Worm (Caenorhabditis elegans) whole organism, L4 larva: ENCODE measurements around the gene R11E3.1.

Experiments
- F44E2.7 ChIP-seq: fragments of 200-800 bp; sonication (Bioruptor generic); IDR thresholded peaks from 2 replicates; pipeline ENCODE4 v2.1.2; 2022; ENCODE audit warnings: missing genetic modification characterization, missing compliant biosample characterization
- R02D3.7 ChIP-seq: fragments of 150-350 bp; sonication (generic microtip); optimal IDR thresholded peaks from 3 replicates; lab custom pipeline; 2014; ENCODE audit warnings: missing biosample characterization, missing genetic modification characterization
- T26A8.4 ChIP-seq: fragments of 200-800 bp; sonication (Bioruptor generic); IDR thresholded peaks from 2 replicates; pipeline ENCODE4 v1.3.6; 2022; ENCODE audit warnings: missing genetic modification characterization, missing compliant biosample characterization
- Y48G9A.11 ChIP-seq: fragments of 200-800 bp; sonication (Bioruptor generic); IDR thresholded peaks from 2 replicates; pipeline ENCODE4 v1.3.6; 2022; ENCODE audit warnings: missing genetic modification reagents, missing genetic modification characterization, missing compliant biosample characterization
- ZK337.2 ChIP-seq: fragments of 200-800 bp; sonication (Bioruptor generic); IDR thresholded peaks from 2 replicates; pipeline ENCODE4 v1.3.6; 2022; ENCODE audit warnings: missing genetic modification reagents, missing genetic modification characterization, missing compliant biosample characterization
- ZK546.5 ChIP-seq, 2 experiments: sonication (generic microtip); optimal IDR thresholded peaks; 2 replicates each; lab custom pipeline; 2017; ENCODE audit warnings: missing biosample characterization in 2 of 2, missing genetic modification characterization in 2 of 2
- aly-2 ChIP-seq: sonication (generic microtip); optimal IDR thresholded peaks from 2 replicates; lab custom pipeline; 2018; ENCODE audit warnings: missing biosample characterization, missing genetic modification characterization
- attf-4 ChIP-seq: sonication (generic microtip); optimal IDR thresholded peaks from 3 replicates; lab custom pipeline; 2017; ENCODE audit warnings: missing biosample characterization, missing genetic modification characterization
- ceh-32 ChIP-seq: sonication (generic microtip); optimal IDR thresholded peaks from 2 replicates; lab custom pipeline; 2016; ENCODE audit warnings: mild to moderate bottlenecking, missing genetic modification characterization, missing compliant biosample characterization; ENCODE audit not compliant: poor library complexity
- ceh-62 ChIP-seq: sonication (generic microtip); optimal IDR thresholded peaks from 2 replicates; lab custom pipeline; 2017; ENCODE audit warnings: missing biosample characterization, missing genetic modification characterization
- ceh-82 ChIP-seq: sonication (generic microtip); optimal IDR thresholded peaks from 2 replicates; lab custom pipeline; 2017; ENCODE audit warnings: missing biosample characterization, missing genetic modification characterization
- ces-1 ChIP-seq: fragments of 150-350 bp; sonication (generic microtip); optimal IDR thresholded peaks from 4 replicates; lab custom pipeline; 2014; ENCODE audit warnings: missing biosample characterization, missing genetic modification reagents, missing genetic modification characterization
- daf-19 ChIP-seq: fragments of 200-800 bp; sonication (Bioruptor generic); conservative IDR thresholded peaks from 2 replicates; pipeline ENCODE4 v1.3.6; 2022; ENCODE audit warnings: missing genetic modification characterization, missing compliant biosample characterization
- daf-8 ChIP-seq: fragments of 200-800 bp; sonication (Bioruptor generic); IDR thresholded peaks from 2 replicates; pipeline ENCODE4 v1.3.6; 2022; ENCODE audit warnings: missing genetic modification characterization, missing compliant biosample characterization
- dve-1 ChIP-seq: sonication (generic microtip); optimal IDR thresholded peaks from 2 replicates; lab custom pipeline; 2017; ENCODE audit warnings: antibody characterized with exemption, mild to moderate bottlenecking, missing genetic modification characterization, missing compliant biosample characterization; ENCODE audit not compliant: insufficient read depth
- egl-43 ChIP-seq: fragments of 200-800 bp; sonication (Bioruptor generic); IDR thresholded peaks from 2 replicates; pipeline ENCODE4 v1.3.6; 2022; ENCODE audit warnings: missing genetic modification reagents, missing genetic modification characterization, missing compliant biosample characterization
- hif-1 ChIP-seq, 2 experiments: sonication (generic microtip); optimal IDR thresholded peaks; 2 replicates each; lab custom pipeline; 2016 to 2017; ENCODE audit warnings: missing compliant biosample characterization in 2 of 2, missing genetic modification characterization in 2 of 2, missing genetic modification reagents in 2 of 2, missing genotype in 2 of 2, mild to moderate bottlenecking in 1 of 2
- lin-13 ChIP-seq: fragments of 150-350 bp; optimal IDR thresholded peaks from 2 replicates; lab custom pipeline; 2014; ENCODE audit warnings: missing biosample characterization, missing genetic modification reagents, missing genetic modification characterization
- lin-38 ChIP-seq: fragments of 200-800 bp; sonication (Bioruptor generic); IDR thresholded peaks from 2 replicates; pipeline ENCODE4 v1.3.6; 2022; ENCODE audit warnings: missing genetic modification reagents, missing genetic modification characterization, missing compliant biosample characterization
- madf-5 ChIP-seq, 2 experiments: fragments of 200-800 bp; sonication (Bioruptor generic); IDR thresholded peaks; 2 replicates each; pipeline ENCODE4 v1.3.6; 2022; ENCODE audit warnings: missing compliant biosample characterization in 2 of 2, missing genetic modification characterization in 2 of 2
- mdt-29 ChIP-seq: fragments of 200-800 bp; sonication (Bioruptor generic); IDR thresholded peaks from 2 replicates; pipeline ENCODE4 v1.3.6; 2022; ENCODE audit warnings: missing genetic modification reagents, missing genetic modification characterization, missing compliant biosample characterization
- mes-2 ChIP-seq: sonication (generic microtip); optimal IDR thresholded peaks from 2 replicates; lab custom pipeline; 2016; ENCODE audit warnings: missing genotype, mild to moderate bottlenecking, missing genetic modification characterization, missing compliant biosample characterization; ENCODE audit not compliant: poor library complexity, severe bottlenecking
- mxl-3 ChIP-seq: fragments of 200-800 bp; sonication (Bioruptor generic); optimal IDR thresholded peaks from 2 replicates; lab custom pipeline; 2018; ENCODE audit warnings: mild to moderate bottlenecking, missing genetic modification characterization, missing compliant biosample characterization
- nhr-25 ChIP-seq: sonication (generic microtip); optimal IDR thresholded peaks from 2 replicates; lab custom pipeline; 2017; ENCODE audit warnings: missing genetic modification characterization, mild to moderate bottlenecking, missing compliant biosample characterization, antibody characterized with exemption, moderate library complexity, borderline replicate concordance; ENCODE audit not compliant: insufficient read depth
- nhr-41 ChIP-seq: fragments of 200-800 bp; sonication (Bioruptor generic); IDR thresholded peaks from 2 replicates; pipeline ENCODE4 v1.3.6; 2022; ENCODE audit warnings: missing genetic modification reagents, missing genetic modification characterization, missing compliant biosample characterization
- nhr-48 ChIP-seq: sonication (generic microtip); optimal IDR thresholded peaks from 2 replicates; lab custom pipeline; 2016; ENCODE audit warnings: mild to moderate bottlenecking, missing genetic modification characterization, missing compliant biosample characterization
- nhr-6 ChIP-seq: fragments of 150-350 bp; optimal IDR thresholded peaks from 2 replicates; lab custom pipeline; 2014; ENCODE audit warnings: missing biosample characterization, missing genetic modification characterization
- pha-4 ChIP-seq, 2 experiments: fragments of 150-350 bp in 1 of 2; fragments of 200-800 bp in 1 of 2; sonication (Bioruptor generic) in 1 of 2; IDR thresholded peaks in 1 of 2; optimal IDR thresholded peaks in 1 of 2; 2 replicates each; pipeline versions ENCODE4 v1.3.6 to Lab custom; 2014 to 2022; ENCODE audit warnings: missing genetic modification characterization in 2 of 2, missing genetic modification reagents in 2 of 2, missing biosample characterization in 1 of 2, missing compliant biosample characterization in 1 of 2
- pqm-1 ChIP-seq: sonication (generic microtip); optimal IDR thresholded peaks from 2 replicates; lab custom pipeline; 2017; ENCODE audit warnings: missing biosample characterization, missing genetic modification characterization
- rbr-2 ChIP-seq: sonication (generic microtip); optimal IDR thresholded peaks from 2 replicates; lab custom pipeline; 2016; ENCODE audit warnings: missing genotype, missing genetic modification characterization, missing compliant biosample characterization
- saeg-2 ChIP-seq: fragments of 200-800 bp; sonication (Bioruptor generic); IDR thresholded peaks from 2 replicates; pipeline ENCODE4 v1.3.6; 2022; ENCODE audit warnings: missing genetic modification reagents, missing genetic modification characterization, missing compliant biosample characterization
- skn-1 ChIP-seq: fragments of 150-350 bp; optimal IDR thresholded peaks from 2 replicates; lab custom pipeline; 2014; ENCODE audit warnings: missing biosample characterization, missing genetic modification characterization
- snpc-1.2 ChIP-seq: fragments of 200-800 bp; sonication (Bioruptor generic); IDR thresholded peaks from 2 replicates; pipeline ENCODE4 v1.3.6; 2022; ENCODE audit warnings: missing genetic modification reagents, missing genetic modification characterization, missing compliant biosample characterization
- spr-1 ChIP-seq: sonication (generic microtip); optimal IDR thresholded peaks from 2 replicates; lab custom pipeline; 2016; ENCODE audit warnings: mild to moderate bottlenecking, missing genetic modification characterization, missing compliant biosample characterization
- tra-1 ChIP-seq: fragments of 200-800 bp; sonication (Bioruptor generic); IDR thresholded peaks from 2 replicates; pipeline ENCODE4 v1.3.6; 2022; ENCODE audit warnings: missing genetic modification reagents, missing genetic modification characterization, missing compliant biosample characterization
- unc-130 ChIP-seq: sonication (generic microtip); optimal IDR thresholded peaks from 2 replicates; lab custom pipeline; 2016; ENCODE audit warnings: missing genetic modification reagents, missing genetic modification characterization, missing compliant biosample characterization
- unc-39 ChIP-seq: sonication (generic microtip); optimal IDR thresholded peaks from 2 replicates; lab custom pipeline; 2017; ENCODE audit warnings: missing biosample characterization, missing genetic modification characterization
- unc-62 ChIP-seq, 3 experiments: fragments of 150-350 bp in 1 of 3; sonication (generic microtip); optimal IDR thresholded peaks in 2 of 3; peaks in 1 of 3; 1 replicate in 1 of 3; 2 replicates in 2 of 3; lab custom pipeline; 2014 to 2017; ENCODE audit warnings: missing biosample characterization in 3 of 3, missing genetic modification characterization in 3 of 3, missing genetic modification reagents in 3 of 3, missing genotype in 1 of 3
- ztf-11 ChIP-seq: fragments of 150-350 bp; optimal IDR thresholded peaks from 2 replicates; lab custom pipeline; 2014; ENCODE audit warnings: missing biosample characterization, missing genetic modification characterization
- ztf-7 ChIP-seq: fragments of 150-350 bp; optimal IDR thresholded peaks from 2 replicates; lab custom pipeline; 2014; ENCODE audit warnings: missing biosample characterization, missing genetic modification characterization

Gene R11E3.1

DNA sequence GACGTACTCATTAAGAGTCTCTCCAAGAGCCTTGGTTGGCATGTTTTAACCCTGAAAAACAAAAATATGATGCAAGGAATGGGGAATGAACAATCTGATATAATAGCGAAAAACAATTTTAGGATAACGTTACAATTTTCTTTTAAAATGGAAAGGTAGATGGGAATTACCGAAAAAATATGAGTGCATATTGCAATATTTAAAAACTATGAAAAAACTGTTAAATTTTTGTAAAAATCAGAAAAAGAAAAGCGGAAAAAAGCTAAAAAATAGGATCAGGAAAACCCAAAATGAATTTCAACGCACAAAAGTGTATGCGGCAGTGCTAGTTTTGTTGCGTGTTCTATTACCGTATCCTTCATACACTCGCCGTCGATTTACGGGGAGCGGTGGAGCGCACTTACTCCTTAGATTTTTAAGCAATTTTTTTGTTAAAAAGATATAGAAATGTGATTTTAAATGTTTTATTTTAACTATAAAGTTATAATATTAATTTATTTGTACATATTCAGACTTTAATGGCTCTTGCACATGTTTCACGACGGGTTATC, 39.7 kb upstream of the R11E3.1 start, which contains the start of the genes rpl-20 and Y17G9B.5 (continued):
- TF ChIP-seq mdt-29 (GFP tag; lab: Robert Waterston, UW) (peak; percentile 97), nhr-6 (tag; lab: Kevin White, UChicago) (peak; percentile 99), ceh-32 (tag; lab: Kevin White, UChicago) (peak; percentile 88), T26A8.4 (peak; percentile 100), skn-1 (tag; lab: Kevin White, UChicago) (peak; percentile 99), pha-4 (GFP tag; IDR thresholded peaks at IDR 0.05; lab: Robert Waterston, UW) (peak; percentile 99), pha-4 (tag; optimal IDR thresholded peaks at IDR 0.05; lab: Kevin White, UChicago) (peak; percentile 100), daf-19 (GFP tag; lab: Robert Waterston, UW) (peak; percentile 99), ces-1 (GFP tag; lab: Kevin White, UChicago) (peak; percentile 96), rbr-2 (peak; percentile 100), ceh-62 (tag; lab: Kevin White, UChicago) (peak; percentile 16), unc-39 (tag; lab: Kevin White, UChicago) (no peak), ztf-7 (peak; percentile 96), ZK546.5 (tag; optimal IDR thresholded peaks at IDR 0.05; lab: Kevin White, UChicago) (peak; percentile 35 to 91), hif-1 (tag; optimal IDR thresholded peaks at IDR 0.05; lab: Kevin White, UChicago) (peak; percentile 93 to 96), ztf-11 (peak; percentile 38), lin-13 (peak; percentile 99), lin-38 (GFP tag; lab: Robert Waterston, UW) (peak; percentile 100), attf-4 (peak; percentile 80), pqm-1 (tag; lab: Kevin White, UChicago) (peak; percentile 94), unc-62 (GFP tag; optimal IDR thresholded peaks at IDR 0.05 in 1 of 2; lab: Kevin White, UChicago) (peak; percentile 9 to 100), unc-62 (tag; optimal IDR thresholded peaks at IDR 0.05; lab: Kevin White, UChicago) (no peak), madf-5 (GFP tag; IDR thresholded peaks at IDR 0.05; lab: Robert Waterston, UW) (peak; percentile 96 to 99), R02D3.7 (tag; lab: Kevin White, UChicago) (peak; percentile 100), aly-2 (peak; percentile 2), Y48G9A.11 (GFP tag; lab: Robert Waterston, UW) (peak; percentile 95), nhr-25 (tag; lab: Kevin White, UChicago) (peak; percentile 97), mes-2 (tag; lab: Kevin White, UChicago) (peak; percentile 99), saeg-2 (GFP tag; lab: Robert Waterston, UW) (peak; percentile 99), tra-1 (GFP tag; lab: Robert Waterston, UW) (peak; percentile 99), F44E2.7 (GFP tag; lab: Robert Waterston, UW) (peak; percentile 91), nhr-48 (tag; lab: Kevin White, UChicago) (peak; percentile 97)

DNA sequence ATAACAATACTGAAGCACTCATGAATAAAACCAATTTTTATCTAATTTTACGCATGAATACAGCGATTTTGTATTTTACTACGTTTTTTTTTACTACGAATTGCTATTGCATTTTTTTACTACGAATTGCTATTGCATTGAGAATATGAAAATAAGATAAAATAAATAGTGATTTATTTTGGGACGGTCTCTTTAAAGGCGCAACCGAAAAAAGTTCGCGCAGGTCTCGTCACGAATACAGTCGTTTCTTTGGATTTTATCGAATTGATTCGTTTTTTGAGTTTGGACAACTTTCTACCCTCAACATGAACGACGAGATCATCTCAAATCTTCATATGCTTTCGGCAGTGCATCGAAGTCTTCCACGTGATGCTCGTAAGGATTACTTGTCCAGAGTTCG, 37.7 kb upstream of the R11E3.1 start, which contains the start of gene Y17G9B.4:
TSS of gene Y17G9B.4 (plus strand) at position 306 of the 400 bp plus-strand sequence.
- TF ChIP-seq egl-43 (GFP tag; lab: Robert Waterston, UW) (no peak), nhr-25 (tag; lab: Kevin White, UChicago) (no peak), ceh-82 (tag; lab: Kevin White, UChicago) (no peak), lin-13 (no peak), snpc-1.2 (GFP tag; lab: Robert Waterston, UW) (peak; percentile 56; the same call in 1 of the 2 replicates), ZK337.2 (GFP tag; lab: Robert Waterston, UW) (no peak), dve-1 (tag; lab: Kevin White, UChicago) (no peak), unc-130 (GFP tag; lab: Kevin White, UChicago) (peak; percentile 9), nhr-41 (GFP tag; lab: Robert Waterston, UW) (no peak), daf-8 (GFP tag; lab: Robert Waterston, UW) (no peak), mxl-3 (no peak), spr-1 (tag; lab: Kevin White, UChicago) (no peak), pha-4 (GFP tag; IDR thresholded peaks at IDR 0.05; lab: Robert Waterston, UW) (no peak), pha-4 (tag; optimal IDR thresholded peaks at IDR 0.05; lab: Kevin White, UChicago) (no peak)
